Fruit fly (Drosophila melanogaster) whole organism, embryonic: ENCODE results near the gene Gale.

ENCODE experiments used
- Abd-B ChIP-seq: fragments of 200-800 bp; sonication (Bioruptor generic); optimal IDR thresholded peaks from 2 replicates; lab custom pipeline; 2018; ENCODE audit warnings: missing biosample characterization, mild to moderate bottlenecking, missing genetic modification characterization, moderate library complexity
- Asciz ChIP-seq: fragments of 200-800 bp; sonication (Bioruptor generic); optimal IDR thresholded peaks from 2 replicates; lab custom pipeline; 2017; ENCODE audit warnings: missing biosample characterization, mild to moderate bottlenecking, missing genetic modification characterization, missing genetic modification reagents
- Blimp-1 ChIP-seq: fragments of 200-800 bp; sonication (Bioruptor generic); optimal IDR thresholded peaks from 3 replicates; lab custom pipeline; 2018; ENCODE audit warnings: missing biosample characterization, missing genetic modification characterization, mild to moderate bottlenecking, moderate library complexity, missing genetic modification reagents
- CG10147 ChIP-seq: fragments of 200-800 bp; sonication (Bioruptor generic); optimal IDR thresholded peaks from 2 replicates; lab custom pipeline; 2019; ENCODE audit warnings: missing biosample characterization, mild to moderate bottlenecking, missing genetic modification characterization, moderate library complexity
- CG10366 ChIP-seq: fragments of 200-800 bp; sonication (Bioruptor generic); IDR thresholded peaks from 2 replicates; pipeline ENCODE4 v1.3.6; 2022; ENCODE audit warnings: missing biosample characterization, missing genetic modification characterization
- CG10431 ChIP-seq: fragments of 200-800 bp; sonication (Bioruptor generic); optimal IDR thresholded peaks from 3 replicates; lab custom pipeline; 2018; ENCODE audit warnings: missing biosample characterization, mild to moderate bottlenecking, missing genetic modification characterization
- CG11504 ChIP-seq: fragments of 200-800 bp; sonication (Bioruptor generic); optimal IDR thresholded peaks from 3 replicates; lab custom pipeline; 2019; ENCODE audit warnings: missing biosample characterization, mild to moderate bottlenecking, missing genetic modification characterization, moderate library complexity
- CG12744 ChIP-seq: fragments of 200-800 bp; sonication (Bioruptor generic); optimal IDR thresholded peaks from 2 replicates; lab custom pipeline; 2016; ENCODE audit warnings: missing biosample characterization, missing genetic modification characterization
- CG14014 ChIP-seq: fragments of 200-800 bp; sonication (Bioruptor generic); IDR thresholded peaks from 2 replicates; pipeline ENCODE4 v1.3.6; 2022; ENCODE audit warnings: missing biosample characterization, missing genetic modification characterization
- CG14441 ChIP-seq: fragments of 200-800 bp; sonication (Bioruptor generic); IDR thresholded peaks from 2 replicates; pipeline ENCODE4 v1.3.6; 2022; ENCODE audit warnings: missing biosample characterization, missing genetic modification characterization
- CG14710 ChIP-seq: fragments of 200-800 bp; sonication (Bioruptor generic); optimal IDR thresholded peaks from 3 replicates; lab custom pipeline; 2019; ENCODE audit warnings: missing biosample characterization, mild to moderate bottlenecking, missing genetic modification characterization, moderate library complexity
- CG1602 ChIP-seq: fragments of 200-800 bp; sonication (Bioruptor generic); optimal IDR thresholded peaks from 3 replicates; lab custom pipeline; 2016; ENCODE audit warnings: missing biosample characterization, missing genetic modification characterization
- CG17328 ChIP-seq: fragments of 200-800 bp; sonication (Bioruptor generic); IDR thresholded peaks from 2 replicates; pipeline ENCODE4 v1.3.6; 2022; ENCODE audit warnings: missing biosample characterization, missing genetic modification characterization
- CG17912 ChIP-seq: fragments of 200-800 bp; sonication (Bioruptor generic); optimal IDR thresholded peaks from 2 replicates; lab custom pipeline; 2018; ENCODE audit warnings: missing biosample characterization, mild to moderate bottlenecking, missing genetic modification characterization
- CG18011 ChIP-seq: fragments of 200-800 bp; sonication (Bioruptor generic); optimal IDR thresholded peaks from 2 replicates; lab custom pipeline; 2017; ENCODE audit warnings: missing biosample characterization, missing genetic modification characterization, mild to moderate bottlenecking, moderate library complexity, missing genotype
- CG18599 ChIP-seq: fragments of 200-800 bp; sonication (Bioruptor generic); optimal IDR thresholded peaks from 3 replicates; lab custom pipeline; 2017; ENCODE audit warnings: missing biosample characterization, missing genetic modification characterization, mild to moderate bottlenecking, moderate library complexity, missing genetic modification reagents
- CG4328 ChIP-seq: fragments of 200-800 bp; sonication (Bioruptor generic); optimal IDR thresholded peaks from 3 replicates; lab custom pipeline; 2017; ENCODE audit warnings: missing biosample characterization, missing genetic modification reagents, missing genetic modification characterization
- CG4424 ChIP-seq: fragments of 200-800 bp; sonication (Bioruptor generic); optimal IDR thresholded peaks from 3 replicates; lab custom pipeline; 2016; ENCODE audit warnings: missing biosample characterization, missing genetic modification characterization
- CG5953 ChIP-seq: fragments of 200-800 bp; sonication (Bioruptor generic); IDR thresholded peaks from 2 replicates; pipeline ENCODE4 v1.3.6; 2022; ENCODE audit warnings: missing biosample characterization, missing genetic modification characterization
- CG6689 ChIP-seq: fragments of 200-800 bp; sonication (Bioruptor generic); IDR thresholded peaks from 2 replicates; pipeline ENCODE4 v1.3.6; 2022; ENCODE audit warnings: missing biosample characterization, missing genetic modification characterization
- CG6854 ChIP-seq: fragments of 200-800 bp; sonication (Bioruptor generic); optimal IDR thresholded peaks from 3 replicates; lab custom pipeline; 2017; ENCODE audit warnings: missing biosample characterization, mild to moderate bottlenecking, missing genetic modification characterization
- CG8478 ChIP-seq: fragments of >200 bp; optimal IDR thresholded peaks from 2 replicates; lab custom pipeline; 2018
- CoRest ChIP-seq: fragments of 200-800 bp; sonication (Bioruptor generic); optimal IDR thresholded peaks from 3 replicates; lab custom pipeline; 2018; ENCODE audit warnings: missing biosample characterization, mild to moderate bottlenecking, missing genetic modification characterization, moderate library complexity
- Dfd ChIP-seq, 2 experiments: fragments of >200 bp; optimal IDR thresholded peaks; 2 replicates each; lab custom pipeline; 2017; ENCODE audit warnings: missing biosample characterization in 2 of 2, missing genetic modification characterization in 2 of 2
- Hsf ChIP-seq: fragments of 200-800 bp; sonication (Bioruptor generic); optimal IDR thresholded peaks from 3 replicates; lab custom pipeline; 2016; ENCODE audit warnings: missing biosample characterization, missing genetic modification characterization
- Lim3 ChIP-seq: fragments of 200-800 bp; sonication (Bioruptor generic); IDR thresholded peaks from 2 replicates; pipeline ENCODE4 v1.3.6; 2022; ENCODE audit warnings: missing biosample characterization, missing genetic modification characterization
- NC2β ChIP-seq: fragments of 200-800 bp; sonication (Bioruptor generic); optimal IDR thresholded peaks from 2 replicates; lab custom pipeline; 2016; ENCODE audit warnings: missing biosample characterization, missing genetic modification characterization
- NFAT ChIP-seq: fragments of 200-800 bp; sonication (Bioruptor generic); IDR thresholded peaks from 2 replicates; pipeline ENCODE4 v1.3.6; 2022; ENCODE audit warnings: missing biosample characterization, missing genetic modification characterization
- Nf-YC ChIP-seq: fragments of 200-800 bp; optimal IDR thresholded peaks from 3 replicates; lab custom pipeline; 2019; ENCODE audit warnings: missing biosample characterization, mild to moderate bottlenecking, missing genetic modification characterization, moderate library complexity
- Rfx ChIP-seq: fragments of 200-800 bp; sonication (Bioruptor generic); IDR thresholded peaks from 2 replicates; pipeline ENCODE4 v1.3.6; 2022; ENCODE audit warnings: missing biosample characterization, missing genetic modification characterization
- Sox102F ChIP-seq: fragments of 200-800 bp; sonication (Bioruptor generic); optimal IDR thresholded peaks from 2 replicates; lab custom pipeline; 2018; ENCODE audit warnings: missing biosample characterization, mild to moderate bottlenecking, missing genetic modification characterization, moderate library complexity
- Taf1 ChIP-seq: fragments of 200-800 bp; sonication (Bioruptor generic); IDR thresholded peaks from 2 replicates; pipeline ENCODE4 v1.3.6; 2022; ENCODE audit warnings: missing biosample characterization, missing genetic modification characterization
- YL-1 ChIP-seq: fragments of 200-800 bp; sonication (Bioruptor generic); optimal IDR thresholded peaks from 3 replicates; lab custom pipeline; 2017; ENCODE audit warnings: missing biosample characterization, mild to moderate bottlenecking, missing genetic modification characterization
- cas ChIP-seq: fragments of 200-800 bp; sonication (Bioruptor generic); IDR thresholded peaks from 2 replicates; pipeline ENCODE4 v1.3.6; 2022; ENCODE audit warnings: missing biosample characterization, missing genetic modification characterization
- lmd ChIP-seq: fragments of 200-800 bp; sonication (Bioruptor generic); IDR thresholded peaks from 2 replicates; pipeline ENCODE4 v1.3.6; 2022; ENCODE audit warnings: missing biosample characterization, missing genetic modification characterization
- nerfin-1 ChIP-seq: fragments of 200-800 bp; sonication (Bioruptor generic); optimal IDR thresholded peaks from 3 replicates; lab custom pipeline; 2019; ENCODE audit warnings: missing biosample characterization, mild to moderate bottlenecking, missing genetic modification characterization, moderate library complexity
- odd ChIP-seq: fragments of 200-800 bp; sonication (Bioruptor generic); optimal IDR thresholded peaks from 2 replicates; lab custom pipeline; 2017; ENCODE audit warnings: missing biosample characterization, mild to moderate bottlenecking, missing genetic modification characterization
- otp ChIP-seq: fragments of 200-800 bp; sonication (Bioruptor generic); IDR thresholded peaks from 3 replicates; pipeline ENCODE4, ENCODE4 v1.3.6; 2022; ENCODE audit warnings: missing biosample characterization, missing genetic modification characterization
- pan ChIP-seq, 4 experiments: fragments of >200 bp in 3 of 4; fragments of 200-800 bp in 1 of 4; sonication (Bioruptor generic) in 1 of 4; optimal IDR thresholded peaks in 3 of 4; IDR thresholded peaks in 1 of 4; 2 replicates each; pipeline versions ENCODE4 v1.3.6 to Lab custom; 2017 to 2022; ENCODE audit warnings: missing biosample characterization in 2 of 4, missing genetic modification characterization in 2 of 4, mixed read lengths in 1 of 4
- pb ChIP-seq: fragments of 200-800 bp; sonication (Bioruptor generic); optimal IDR thresholded peaks from 3 replicates; lab custom pipeline; 2016; ENCODE audit warnings: missing biosample characterization, missing genetic modification characterization
- pnt ChIP-seq: fragments of 200-800 bp; sonication (Bioruptor generic); optimal IDR thresholded peaks from 3 replicates; lab custom pipeline; 2016; ENCODE audit warnings: missing biosample characterization, missing genetic modification characterization
- run ChIP-seq: fragments of 200-800 bp; sonication (Bioruptor generic); optimal IDR thresholded peaks from 3 replicates; lab custom pipeline; 2018; ENCODE audit warnings: missing biosample characterization, mild to moderate bottlenecking, missing genetic modification characterization
- sens ChIP-seq: fragments of 200-800 bp; sonication (Bioruptor generic); peaks from one replicate; lab custom pipeline; 2016; ENCODE audit warnings: missing biosample characterization, missing genetic modification characterization
- stwl ChIP-seq: fragments of 200-800 bp; sonication (Bioruptor generic); optimal IDR thresholded peaks from 3 replicates; lab custom pipeline; 2018; ENCODE audit warnings: missing biosample characterization, mild to moderate bottlenecking, missing genetic modification characterization, moderate library complexity
- sug ChIP-seq: fragments of 200-800 bp; optimal IDR thresholded peaks from 2 replicates; lab custom pipeline; 2019; ENCODE audit warnings: missing biosample characterization, mild to moderate bottlenecking, missing genetic modification characterization, moderate library complexity
- tin ChIP-seq: fragments of 200-800 bp; sonication (Bioruptor generic); optimal IDR thresholded peaks from 3 replicates; lab custom pipeline; 2016; ENCODE audit warnings: missing biosample characterization, missing genetic modification characterization
- trem ChIP-seq: fragments of 200-800 bp; optimal IDR thresholded peaks from 3 replicates; lab custom pipeline; 2019; ENCODE audit warnings: missing biosample characterization, mild to moderate bottlenecking, missing genetic modification characterization, moderate library complexity
- ttk ChIP-seq: fragments of 200-800 bp; sonication (Bioruptor generic); IDR thresholded peaks from 2 replicates; pipeline ENCODE4 v2.1.2; 2022; ENCODE audit warnings: missing biosample characterization, missing genetic modification characterization
- zfh1 ChIP-seq: fragments of 200-800 bp; sonication (Bioruptor generic); IDR thresholded peaks from 3 replicates; pipeline ENCODE4 v1.3.6; 2022; ENCODE audit warnings: missing biosample characterization, missing genetic modification characterization

Gene Gale

DNA sequence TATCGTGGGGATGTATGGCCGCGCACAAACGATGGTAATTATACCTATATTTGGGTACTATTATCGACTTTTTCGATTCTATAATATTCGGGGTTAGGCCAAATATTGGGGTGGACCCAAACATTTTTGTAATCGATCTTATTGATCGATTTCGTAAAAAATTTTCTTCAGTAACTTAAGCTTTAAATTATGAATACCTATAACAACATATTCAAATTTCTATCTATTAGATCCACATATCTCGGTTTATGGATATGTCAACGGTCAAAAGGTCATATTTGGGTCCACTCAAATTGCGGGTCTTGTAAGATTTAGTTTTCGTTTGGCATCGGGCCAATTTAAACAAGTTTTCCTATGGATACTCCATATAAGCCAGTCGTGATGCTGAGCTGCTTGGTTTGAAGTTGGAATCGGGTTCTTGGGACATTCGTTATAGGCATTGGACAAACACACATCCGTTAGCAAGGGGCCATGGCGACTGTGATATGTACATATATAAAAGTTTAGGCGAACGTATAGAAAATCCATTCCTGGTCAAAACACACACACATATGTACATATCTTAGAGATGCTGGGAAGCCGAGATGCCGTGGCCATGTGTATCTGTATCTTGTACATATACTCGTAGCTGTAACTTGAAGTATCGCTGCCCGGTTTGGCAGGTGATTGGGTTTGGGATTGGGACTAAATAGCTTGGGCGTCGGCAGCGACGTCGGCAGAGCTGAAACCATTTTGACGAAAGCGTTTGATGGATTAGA lies 52.0 kb downstream of the Gale start (continued):
- TF ChIP-seq odd (peak; percentile 46), Asciz (GFP tag; lab: Kevin White, UChicago) (peak; percentile 59), CG10366 (GFP tag; lab: Robert Waterston, UW) (peak; percentile 47), CG17912 (GFP tag; lab: Kevin White, UChicago) (no peak), ttk (no peak), CG6854 (GFP tag; lab: Kevin White, UChicago) (peak; percentile 71), CG12744 (GFP tag; lab: Kevin White, UChicago) (peak; percentile 9), trem (peak; percentile 29), stwl (no peak), Lim3 (GFP tag; lab: Robert Waterston, UW) (no peak), CG18599 (GFP tag; lab: Kevin White, UChicago) (peak; percentile 75), cas (GFP tag; lab: Robert Waterston, UW) (no peak), CG10147 (GFP tag; lab: Kevin White, UChicago) (peak; percentile 83), CG14014 (GFP tag; lab: Robert Waterston, UW) (peak; percentile 53; the same call in 1 of the 2 replicates), CG1602 (GFP tag; lab: Kevin White, UChicago) (peak; percentile 9), Abd-B (no peak), nerfin-1 (tag; lab: Kevin White, UChicago) (peak; percentile 20), pnt (GFP tag; lab: Kevin White, UChicago) (no peak), CG10431 (no peak), CG4424 (GFP tag; lab: Kevin White, UChicago) (peak; percentile 28), CG14441 (GFP tag; lab: Robert Waterston, UW) (0 out of 2 replicates have a peak, but pooled peaks have one; percentile 30), Blimp-1 (peak; percentile 73), CoRest (tag; lab: Kevin White, UChicago) (peak; percentile 58), Dfd (GFP tag; optimal IDR thresholded peaks at IDR 0.05; lab: Kevin White, UChicago) (no peak), sug (tag; lab: Kevin White, UChicago) (peak; percentile 27), zfh1 (GFP tag; lab: Robert Waterston, UW) (peak; percentile 69; the same call in 2 of the 3 replicates), pb (GFP tag; lab: Kevin White, UChicago) (no peak), otp (GFP tag; lab: Robert Waterston, UW) (peak; percentile 48; the same call in 1 of the 3 replicates), CG8478 (lab: Kevin White, UChicago) (no peak), CG17328 (GFP tag; lab: Robert Waterston, UW) (peak; percentile 57; the same call in 1 of the 2 replicates), run (tag; lab: Kevin White, UChicago) (peak; percentile 49), pan (optimal IDR thresholded peaks at IDR 0.05; lab: Kevin White, UChicago) (no peak), pan (GFP tag; optimal IDR thresholded peaks at IDR 0.05 in 1 of 2, IDR thresholded peaks at IDR 0.05 in 1 of 2) (peak in 1 of 2 experiments; percentile 53), Nf-YC (peak; percentile 48), lmd (GFP tag; lab: Robert Waterston, UW) (peak; percentile 40; the same call in 1 of the 2 replicates), CG6689 (GFP tag; lab: Robert Waterston, UW) (0 out of 2 replicates have a peak, but pooled peaks have one; percentile 46), CG11504 (tag; lab: Kevin White, UChicago) (peak; percentile 73), Rfx (GFP tag; lab: Robert Waterston, UW) (peak; percentile 71), YL-1 (peak; percentile 19), tin (peak; percentile 38), NFAT (GFP tag; lab: Robert Waterston, UW) (no peak), CG18011 (GFP tag; lab: Kevin White, UChicago) (peak; percentile 75), NC2β (GFP tag; lab: Kevin White, UChicago) (peak; percentile 10), Hsf (GFP tag; lab: Kevin White, UChicago) (peak; percentile 62), CG4328 (GFP tag; lab: Kevin White, UChicago) (peak; percentile 16), Sox102F (peak; percentile 67), sens (GFP tag; lab: Kevin White, UChicago) (peak; percentile 91), CG5953 (GFP tag; lab: Robert Waterston, UW) (no peak), Taf1 (GFP tag; lab: Robert Waterston, UW) (0 out of 2 replicates have a peak, but pooled peaks have one; percentile 13), CG14710 (tag; lab: Kevin White, UChicago) (peak; percentile 56)
